Worm (Caenorhabditis elegans) whole organism, early embryonic: ENCODE results near the gene srx-119.

Source experiments
- ama-1 ChIP-seq: fragments of 150-350 bp; optimal IDR thresholded peaks from 2 replicates; lab custom pipeline; 2014
- ets-7 ChIP-seq: sonication (generic microtip); optimal IDR thresholded peaks from 2 replicates; lab custom pipeline; 2016; ENCODE audit warnings: missing genotype, missing genetic modification characterization, missing compliant biosample characterization
- hmbx-1 ChIP-seq: sonication (generic microtip); optimal IDR thresholded peaks from 2 replicates; lab custom pipeline; 2016; ENCODE audit warnings: mild to moderate bottlenecking, missing genetic modification characterization, missing compliant biosample characterization
- sea-1 ChIP-seq: fragments of 200-800 bp; sonication (Bioruptor generic); conservative IDR thresholded peaks from 2 replicates; pipeline ENCODE4 v1.3.6; 2022; ENCODE audit warnings: missing genetic modification characterization, missing compliant biosample characterization
- tbx-37 ChIP-seq: fragments of 200-800 bp; sonication (Bioruptor generic); conservative IDR thresholded peaks from 2 replicates; pipeline ENCODE4 v1.3.6; 2022; ENCODE audit warnings: missing genetic modification reagents, missing genetic modification characterization, missing compliant biosample characterization

- TF ChIP-seq hmbx-1 (no peak), sea-1 (GFP tag; lab: Robert Waterston, UW) (no peak), ets-7 (tag; lab: Kevin White, UChicago) (no peak), ama-1 (lab: Kevin White, UChicago) (no peak), tbx-37 (GFP tag; lab: Robert Waterston, UW) (no peak)
Measured at ce11 chrII:12485060-12485459, 43.0 kb upstream of the srx-119 start, which contains the start of gene F15A4.10.
